Worm (Caenorhabditis elegans) whole organism, L3 larva: ENCODE measurements around the gene Y61A9LA.12.
A peak's percentile ranks its signal among the peaks of the same experiment; 100 is the strongest.

Experiments used
- R02D3.7 ChIP-seq: fragments of 150-350 bp; optimal IDR thresholded peaks from 2 replicates; lab custom pipeline; 2014; ENCODE audit warnings: missing biosample characterization, missing genetic modification characterization
- aly-2 ChIP-seq: fragments of 150-350 bp; optimal IDR thresholded peaks from 2 replicates; lab custom pipeline; 2014; ENCODE audit warnings: missing biosample characterization, missing genetic modification characterization
- ceh-16 ChIP-seq: sonication (generic microtip); optimal IDR thresholded peaks from 2 replicates; lab custom pipeline; 2017; ENCODE audit warnings: missing biosample characterization, missing genetic modification characterization
- ceh-28 ChIP-seq: fragments of 150-350 bp; optimal IDR thresholded peaks from 2 replicates; lab custom pipeline; 2014; ENCODE audit warnings: missing biosample characterization, missing genetic modification reagents, missing genetic modification characterization
- ceh-9 ChIP-seq: sonication (generic microtip); optimal IDR thresholded peaks from 2 replicates; lab custom pipeline; 2018; ENCODE audit warnings: missing biosample characterization, missing genetic modification characterization
- egl-27 ChIP-seq: sonication (generic microtip); optimal IDR thresholded peaks from 4 replicates; lab custom pipeline; 2017; ENCODE audit warnings: missing biosample characterization, missing genetic modification reagents, missing genetic modification characterization
- egl-5 ChIP-seq: fragments of 150-350 bp; optimal IDR thresholded peaks from 2 replicates; lab custom pipeline; 2017; ENCODE audit warnings: missing biosample characterization, missing genetic modification reagents, missing genetic modification characterization, inconsistent platforms
- elt-1 ChIP-seq: fragments of 150-350 bp; optimal IDR thresholded peaks from 2 replicates; lab custom pipeline; 2014; ENCODE audit warnings: missing biosample characterization, missing genetic modification characterization
- elt-2 ChIP-seq: sonication (generic microtip); optimal IDR thresholded peaks from 2 replicates; lab custom pipeline; 2016; ENCODE audit warnings: missing genetic modification reagents, mild to moderate bottlenecking, missing genetic modification characterization, missing compliant biosample characterization
- eor-1 ChIP-seq, 2 experiments: fragments of 150-350 bp; optimal IDR thresholded peaks; 2 replicates each; lab custom pipeline; 2014 to 2018; ENCODE audit warnings: missing biosample characterization in 2 of 2, missing genetic modification characterization in 2 of 2
- lin-39 ChIP-seq: fragments of 150-350 bp; optimal IDR thresholded peaks from 2 replicates; lab custom pipeline; 2018; ENCODE audit warnings: missing biosample characterization, missing genetic modification reagents, missing genetic modification characterization
- lsy-12 ChIP-seq: sonication (generic microtip); optimal IDR thresholded peaks from 2 replicates; lab custom pipeline; 2016; ENCODE audit warnings: mild to moderate bottlenecking, missing genetic modification characterization, missing compliant biosample characterization
- mdl-1 ChIP-seq: fragments of 150-350 bp; optimal IDR thresholded peaks from 2 replicates; lab custom pipeline; 2014; ENCODE audit warnings: missing biosample characterization, missing genetic modification characterization
- mml-1 ChIP-seq: fragments of 150-350 bp; sonication (generic microtip); optimal IDR thresholded peaks from 3 replicates; lab custom pipeline; 2014; ENCODE audit warnings: missing biosample characterization, missing genetic modification characterization
- nhr-237 ChIP-seq: fragments of 150-350 bp; optimal IDR thresholded peaks from 2 replicates; lab custom pipeline; 2014; ENCODE audit warnings: missing biosample characterization, missing genetic modification characterization
- nhr-28 ChIP-seq: fragments of 150-350 bp; optimal IDR thresholded peaks from 2 replicates; lab custom pipeline; 2014; ENCODE audit warnings: missing biosample characterization, missing genetic modification characterization
- nhr-77 ChIP-seq: fragments of 150-350 bp; optimal IDR thresholded peaks from 2 replicates; lab custom pipeline; 2014; ENCODE audit warnings: missing biosample characterization, missing genetic modification characterization
- pha-4 ChIP-seq: fragments of 150-350 bp; optimal IDR thresholded peaks from 2 replicates; lab custom pipeline; 2014; ENCODE audit warnings: missing biosample characterization, missing genetic modification reagents, missing genetic modification characterization
- pqm-1 ChIP-seq: fragments of 150-350 bp; optimal IDR thresholded peaks from 2 replicates; lab custom pipeline; 2017; ENCODE audit warnings: missing biosample characterization, missing genetic modification characterization, inconsistent platforms
- snpc-4 ChIP-seq: fragments of 150-350 bp; optimal IDR thresholded peaks from 2 replicates; lab custom pipeline; 2014; ENCODE audit warnings: missing biosample characterization, missing genetic modification characterization
- tbx-2 ChIP-seq: sonication (generic microtip); optimal IDR thresholded peaks from 2 replicates; lab custom pipeline; 2016; ENCODE audit warnings: mild to moderate bottlenecking, missing genetic modification characterization, missing compliant biosample characterization
- unc-39 ChIP-seq: sonication (generic microtip); optimal IDR thresholded peaks from 4 replicates; lab custom pipeline; 2017; ENCODE audit warnings: missing biosample characterization, missing genetic modification characterization
- zag-1 ChIP-seq: fragments of 150-350 bp; optimal IDR thresholded peaks from 2 replicates; lab custom pipeline; 2014; ENCODE audit warnings: missing biosample characterization, missing genetic modification characterization

Y61A9LA.12 gene

ce11 chrV:4590791-4591190 is 37.1 kb downstream of the Y61A9LA.12 start:
- TF ChIP-seq egl-27 (tag; lab: Kevin White, UChicago): no peak
- TF ChIP-seq, all 47 proteins: peak for 0

DNA sequence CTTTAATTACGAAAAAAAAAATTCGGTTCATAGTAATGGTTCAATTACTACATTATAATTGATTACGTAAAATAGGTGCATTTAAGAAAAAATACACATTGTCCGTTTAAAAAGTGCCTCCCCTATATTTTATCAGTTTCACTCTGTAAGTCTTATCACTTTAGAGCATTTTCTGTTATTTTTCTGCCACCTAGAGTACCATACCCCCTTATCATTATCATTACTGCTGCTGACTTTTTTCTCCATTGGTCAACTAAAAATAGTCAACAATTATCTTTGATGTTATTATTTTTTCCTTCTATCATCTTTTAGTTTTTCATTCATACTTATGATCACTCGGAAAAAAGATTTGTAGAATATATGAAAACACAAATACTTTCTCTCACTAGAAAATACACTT is 44.8 kb downstream of the Y61A9LA.12 start:
- TF ChIP-seq ceh-16 (tag; lab: Kevin White, UChicago): no peak
- TF ChIP-seq pqm-1 (tag; lab: Kevin White, UChicago): peak; percentile 47
- peak; percentile 49 for TF ChIP-seq elt-2 (tag; lab: Kevin White, UChicago)
- TF ChIP-seq mdl-1 (tag; lab: Kevin White, UChicago): no peak
- TF ChIP-seq eor-1 (tag; optimal IDR thresholded peaks at IDR 0.05; lab: Kevin White, UChicago): no peak
- no peak for TF ChIP-seq egl-5 (tag; lab: Kevin White, UChicago)
- no peak for TF ChIP-seq elt-1 (tag; lab: Kevin White, UChicago)
- no peak for TF ChIP-seq lsy-12
- no peak for TF ChIP-seq ceh-9 (tag; lab: Kevin White, UChicago)
- TF ChIP-seq nhr-77 (tag; lab: Kevin White, UChicago): no peak
- TF ChIP-seq lin-39: no peak

DNA sequence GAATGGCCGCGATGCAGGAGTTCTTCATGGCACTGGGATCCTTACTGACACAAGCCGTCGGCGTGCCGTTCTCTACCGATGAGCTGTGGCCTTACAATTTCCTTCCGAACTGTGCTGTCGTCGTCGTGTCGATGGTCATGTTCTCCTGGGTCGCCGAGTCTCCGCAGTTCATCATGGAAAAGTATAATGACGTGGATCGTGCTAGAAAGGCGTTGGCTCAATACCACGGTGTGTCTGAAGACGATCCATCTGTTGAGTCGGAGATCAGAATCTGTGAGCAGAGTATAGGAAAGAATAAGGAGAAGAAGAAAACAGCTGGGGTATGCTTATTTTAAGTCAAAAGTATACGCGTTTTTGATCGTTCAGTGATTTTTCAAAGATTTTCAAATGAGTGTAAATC is 45.6 kb downstream of the Y61A9LA.12 start:
- TF ChIP-seq egl-27 (tag; lab: Kevin White, UChicago) (no peak), mml-1 (tag; lab: Kevin White, UChicago) (no peak), aly-2 (tag; lab: Kevin White, UChicago) (no peak), zag-1 (tag; lab: Kevin White, UChicago) (no peak), nhr-28 (tag; lab: Kevin White, UChicago) (no peak), tbx-2 (tag; lab: Kevin White, UChicago) (no peak), ceh-9 (tag; lab: Kevin White, UChicago) (no peak), lin-39 (no peak), unc-39 (tag; lab: Kevin White, UChicago) (no peak), pqm-1 (tag; lab: Kevin White, UChicago) (no peak), R02D3.7 (tag; lab: Kevin White, UChicago) (no peak), ceh-28 (no peak), pha-4 (tag; lab: Kevin White, UChicago) (no peak), nhr-237 (tag; lab: Kevin White, UChicago) (no peak), snpc-4 (tag; lab: Kevin White, UChicago) (no peak)
